Fruit fly (Drosophila melanogaster) whole organism, embryonic: ENCODE data around the gene klar.

Experiments used
- Adf1 ChIP-seq: fragments of 200-800 bp; sonication (Bioruptor generic); IDR thresholded peaks from 2 replicates; pipeline ENCODE4 v1.3.6; 2022; ENCODE audit warnings: missing biosample characterization, missing genetic modification characterization
- Antp ChIP-seq: fragments of 200-800 bp; sonication (Bioruptor generic); optimal IDR thresholded peaks from 3 replicates; lab custom pipeline; 2016; ENCODE audit warnings: missing biosample characterization, missing genetic modification characterization
- CG11723 ChIP-seq: fragments of 200-800 bp; sonication (Bioruptor generic); optimal IDR thresholded peaks from 2 replicates; lab custom pipeline; 2017; ENCODE audit warnings: missing biosample characterization, mild to moderate bottlenecking, missing genetic modification characterization
- CG13287 ChIP-seq: fragments of 200-800 bp; sonication (Bioruptor generic); IDR thresholded peaks from 2 replicates; pipeline ENCODE4 v1.3.6; 2022; ENCODE audit warnings: missing biosample characterization, missing genetic modification characterization; ENCODE audit not compliant: partially characterized antibody
- CG13296 ChIP-seq: fragments of 200-800 bp; sonication (Bioruptor generic); optimal IDR thresholded peaks from 3 replicates; lab custom pipeline; 2018; ENCODE audit warnings: missing biosample characterization, mild to moderate bottlenecking, missing genetic modification characterization
- CG15514 ChIP-seq: fragments of 200-800 bp; sonication (Bioruptor generic); optimal IDR thresholded peaks from 3 replicates; lab custom pipeline; 2017; ENCODE audit warnings: missing biosample characterization, missing genetic modification characterization, mild to moderate bottlenecking, moderate library complexity, missing genetic modification reagents
- CG1602 ChIP-seq: fragments of 200-800 bp; sonication (Bioruptor generic); optimal IDR thresholded peaks from 3 replicates; lab custom pipeline; 2016; ENCODE audit warnings: missing biosample characterization, missing genetic modification characterization
- CG17361 ChIP-seq: fragments of 200-800 bp; sonication (Bioruptor generic); IDR thresholded peaks from 3 replicates; pipeline ENCODE4 v1.3.6; 2022; ENCODE audit warnings: missing biosample characterization, missing genetic modification characterization
- CG18262 ChIP-seq: fragments of 200-800 bp; optimal IDR thresholded peaks from 3 replicates; lab custom pipeline; 2019; ENCODE audit warnings: missing biosample characterization, mild to moderate bottlenecking, missing genetic modification characterization, moderate library complexity
- CG2875 ChIP-seq: fragments of 200-800 bp; sonication (Bioruptor generic); optimal IDR thresholded peaks from 2 replicates; lab custom pipeline; 2017; ENCODE audit warnings: missing biosample characterization, mild to moderate bottlenecking, missing genetic modification characterization, missing genetic modification reagents
- CG2889 ChIP-seq: fragments of 200-800 bp; sonication (Bioruptor generic); IDR thresholded peaks from 3 replicates; pipeline ENCODE4 v1.3.6; 2022; ENCODE audit warnings: missing biosample characterization, missing genetic modification characterization
- CG33213 ChIP-seq: fragments of 200-800 bp; sonication (Bioruptor generic); optimal IDR thresholded peaks from 3 replicates; lab custom pipeline; 2016; ENCODE audit warnings: missing biosample characterization, missing genetic modification characterization
- CG3407 ChIP-seq: fragments of 200-800 bp; sonication (Bioruptor generic); optimal IDR thresholded peaks from 2 replicates; lab custom pipeline; 2018; ENCODE audit warnings: missing biosample characterization, mild to moderate bottlenecking, missing genetic modification characterization
- CG34376 ChIP-seq: fragments of 200-800 bp; sonication (Bioruptor generic); optimal IDR thresholded peaks from 2 replicates; lab custom pipeline; 2018; ENCODE audit warnings: missing biosample characterization, mild to moderate bottlenecking, missing genetic modification characterization
- CG3838 ChIP-seq: fragments of 200-800 bp; sonication (Bioruptor generic); optimal IDR thresholded peaks from 3 replicates; lab custom pipeline; 2016; ENCODE audit warnings: missing biosample characterization, missing genetic modification characterization
- CG4360 ChIP-seq: fragments of 200-800 bp; sonication (Bioruptor generic); IDR thresholded peaks from 2 replicates; pipeline ENCODE4 v1.3.6; 2022; ENCODE audit warnings: missing biosample characterization, missing genetic modification characterization
- CG6175 ChIP-seq: fragments of 200-800 bp; sonication (Bioruptor generic); IDR thresholded peaks from 3 replicates; pipeline ENCODE4 v1.3.6; 2022; ENCODE audit warnings: missing biosample characterization, missing genetic modification characterization
- CG6254 ChIP-seq: fragments of 200-800 bp; sonication (Bioruptor generic); optimal IDR thresholded peaks from 3 replicates; lab custom pipeline; 2017; ENCODE audit warnings: mild to moderate bottlenecking, missing biosample characterization, missing genetic modification reagents, missing genetic modification characterization
- CG6689 ChIP-seq: fragments of 200-800 bp; sonication (Bioruptor generic); IDR thresholded peaks from 2 replicates; pipeline ENCODE4 v1.3.6; 2022; ENCODE audit warnings: missing biosample characterization, missing genetic modification characterization
- CG7556 ChIP-seq: fragments of 200-800 bp; sonication (Bioruptor generic); optimal IDR thresholded peaks from 2 replicates; lab custom pipeline; 2017; ENCODE audit warnings: missing biosample characterization, mild to moderate bottlenecking, missing genetic modification characterization
- CG9797 ChIP-seq: fragments of 200-800 bp; sonication (Bioruptor generic); optimal IDR thresholded peaks from 3 replicates; lab custom pipeline; 2018; ENCODE audit warnings: missing biosample characterization, mild to moderate bottlenecking, missing genetic modification characterization
- Dfd ChIP-seq, 2 experiments: fragments of >200 bp; optimal IDR thresholded peaks; 2 replicates each; lab custom pipeline; 2017; ENCODE audit warnings: missing biosample characterization in 2 of 2, missing genetic modification characterization in 2 of 2
- E2f2 ChIP-seq: fragments of 200-800 bp; sonication (Bioruptor generic); IDR thresholded peaks from 2 replicates; pipeline ENCODE4 v1.3.6; 2022; ENCODE audit warnings: missing biosample characterization, missing genetic modification characterization
- Eip74EF ChIP-seq, 2 experiments: fragments of 200-800 bp in 1 of 2; fragments of >200 bp in 1 of 2; sonication (Bioruptor generic) in 1 of 2; optimal IDR thresholded peaks; 2 replicates each; lab custom pipeline; 2017 to 2019; ENCODE audit warnings: missing biosample characterization in 2 of 2, missing genetic modification characterization in 2 of 2, mild to moderate bottlenecking in 1 of 2, moderate library complexity in 1 of 2
- Fer2 ChIP-seq: fragments of 200-800 bp; sonication (Bioruptor generic); optimal IDR thresholded peaks from 2 replicates; lab custom pipeline; 2018; ENCODE audit warnings: missing biosample characterization, mild to moderate bottlenecking, missing genetic modification characterization, moderate library complexity
- Gug ChIP-seq: fragments of 200-800 bp; sonication (Bioruptor generic); IDR thresholded peaks from 4 replicates; pipeline ENCODE4 v1.3.6; 2022; ENCODE audit warnings: missing biosample characterization, missing genetic modification characterization
- HLH4C ChIP-seq: fragments of 200-800 bp; sonication (Bioruptor generic); IDR thresholded peaks from 3 replicates; pipeline ENCODE4 v1.3.6; 2022; ENCODE audit warnings: missing biosample characterization, missing genetic modification characterization; ENCODE audit not compliant: partially characterized antibody
- Jarid2 ChIP-seq: fragments of 200-800 bp; sonication (Bioruptor generic); optimal IDR thresholded peaks from 3 replicates; lab custom pipeline; 2017; ENCODE audit warnings: mild to moderate bottlenecking, missing biosample characterization, missing genetic modification reagents, missing genetic modification characterization
- Myb ChIP-seq: fragments of 200-800 bp; sonication (Bioruptor generic); optimal IDR thresholded peaks from 2 replicates; lab custom pipeline; 2016; ENCODE audit warnings: missing biosample characterization, missing genetic modification characterization
- NK7.1 ChIP-seq: fragments of 200-800 bp; sonication (Bioruptor generic); optimal IDR thresholded peaks from 3 replicates; lab custom pipeline; 2016; ENCODE audit warnings: missing biosample characterization, missing genetic modification characterization
- Nf-YB ChIP-seq: fragments of 200-800 bp; sonication (Bioruptor generic); optimal IDR thresholded peaks from 3 replicates; lab custom pipeline; 2019; ENCODE audit warnings: missing biosample characterization, mild to moderate bottlenecking, missing genetic modification characterization, moderate library complexity
- Rx ChIP-seq: fragments of 200-800 bp; sonication (Bioruptor generic); IDR thresholded peaks from 2 replicates; pipeline ENCODE4 v1.3.6; 2022; ENCODE audit warnings: missing biosample characterization, missing genetic modification characterization
- Sox102F ChIP-seq: fragments of 200-800 bp; sonication (Bioruptor generic); optimal IDR thresholded peaks from 2 replicates; lab custom pipeline; 2018; ENCODE audit warnings: missing biosample characterization, mild to moderate bottlenecking, missing genetic modification characterization, moderate library complexity
- Sry-β ChIP-seq: fragments of 200-800 bp; sonication (Bioruptor generic); optimal IDR thresholded peaks from 2 replicates; lab custom pipeline; 2018; ENCODE audit warnings: missing biosample characterization, mild to moderate bottlenecking, missing genetic modification characterization, moderate library complexity
- ac ChIP-seq: fragments of 200-800 bp; sonication (Bioruptor generic); optimal IDR thresholded peaks from 3 replicates; lab custom pipeline; 2017; ENCODE audit warnings: missing biosample characterization, mild to moderate bottlenecking, missing genetic modification characterization
- az2 ChIP-seq: fragments of 200-800 bp; sonication (Bioruptor generic); optimal IDR thresholded peaks from 3 replicates; lab custom pipeline; 2016; ENCODE audit warnings: missing biosample characterization, missing genetic modification characterization
- bab2 ChIP-seq: fragments of 200-800 bp; sonication (Bioruptor generic); optimal IDR thresholded peaks from 2 replicates; lab custom pipeline; 2016; ENCODE audit warnings: missing biosample characterization, missing genetic modification characterization
- bcd ChIP-seq: fragments of 200-800 bp; sonication (Bioruptor generic); optimal IDR thresholded peaks from 2 replicates; lab custom pipeline; 2017; ENCODE audit warnings: missing biosample characterization, mild to moderate bottlenecking, missing genetic modification characterization
- btn ChIP-seq: fragments of 200-800 bp; sonication (Bioruptor generic); optimal IDR thresholded peaks from 2 replicates; lab custom pipeline; 2016; ENCODE audit warnings: missing biosample characterization, missing genetic modification characterization
- dati ChIP-seq: fragments of 200-800 bp; sonication (Bioruptor generic); IDR thresholded peaks from 2 replicates; pipeline ENCODE4 v1.3.6; 2022; ENCODE audit warnings: missing biosample characterization, missing genetic modification characterization
- exex ChIP-seq: fragments of 200-800 bp; sonication (Bioruptor generic); optimal IDR thresholded peaks from 4 replicates; lab custom pipeline; 2018; ENCODE audit warnings: missing biosample characterization, mild to moderate bottlenecking, missing genetic modification characterization, moderate library complexity
- fru ChIP-seq: fragments of >200 bp; optimal IDR thresholded peaks from 2 replicates; lab custom pipeline; 2017
- h ChIP-seq: fragments of >200 bp; optimal IDR thresholded peaks from 2 replicates; lab custom pipeline; 2017
- ind ChIP-seq: fragments of 200-800 bp; sonication (Bioruptor generic); optimal IDR thresholded peaks from 3 replicates; lab custom pipeline; 2016; ENCODE audit warnings: missing biosample characterization, missing genetic modification characterization
- kni ChIP-seq: fragments of 200-800 bp; sonication (Bioruptor generic); optimal IDR thresholded peaks from 3 replicates; lab custom pipeline; 2017; ENCODE audit warnings: mild to moderate bottlenecking, missing biosample characterization, missing genetic modification reagents, missing genetic modification characterization
- org-1 ChIP-seq: fragments of 200-800 bp; sonication (Bioruptor generic); optimal IDR thresholded peaks from 2 replicates; lab custom pipeline; 2017; ENCODE audit warnings: missing biosample characterization, missing genetic modification characterization
- pfk ChIP-seq: fragments of 200-800 bp; sonication (Bioruptor generic); optimal IDR thresholded peaks from 2 replicates; lab custom pipeline; 2018; ENCODE audit warnings: missing biosample characterization, mild to moderate bottlenecking, missing genetic modification characterization, moderate library complexity
- pita ChIP-seq: fragments of 200-800 bp; sonication (Bioruptor generic); optimal IDR thresholded peaks from 2 replicates; lab custom pipeline; 2017; ENCODE audit warnings: missing biosample characterization, mild to moderate bottlenecking, missing genetic modification characterization
- pnt ChIP-seq: fragments of 200-800 bp; sonication (Bioruptor generic); optimal IDR thresholded peaks from 3 replicates; lab custom pipeline; 2016; ENCODE audit warnings: missing biosample characterization, missing genetic modification characterization
- trem ChIP-seq: fragments of 200-800 bp; optimal IDR thresholded peaks from 3 replicates; lab custom pipeline; 2019; ENCODE audit warnings: missing biosample characterization, mild to moderate bottlenecking, missing genetic modification characterization, moderate library complexity
- tx ChIP-seq: fragments of 200-800 bp; sonication (Bioruptor generic); optimal IDR thresholded peaks from 2 replicates; lab custom pipeline; 2016; ENCODE audit warnings: missing biosample characterization, missing genetic modification characterization

klar gene

dm6 chr3L:505782-506408 is 34.5 kb downstream of the klar start (continued):
- TF ChIP-seq Fer2: peak; percentile 18
- TF ChIP-seq CG6175 (GFP tag; lab: Robert Waterston, UW): peak; percentile 65; the same call in 2 of the 3 replicates
- no peak for TF ChIP-seq kni
- TF ChIP-seq dati (GFP tag; lab: Robert Waterston, UW): no peak
- peak; percentile 81 for TF ChIP-seq ind
- no peak for TF ChIP-seq CG34376 (GFP tag; lab: Kevin White, UChicago)
- TF ChIP-seq Nf-YB (GFP tag; lab: Kevin White, UChicago): peak; percentile 9
- peak; percentile 80 for TF ChIP-seq az2
- TF ChIP-seq pnt (GFP tag; lab: Kevin White, UChicago): peak; percentile 88
- TF ChIP-seq trem: peak; percentile 1
- TF ChIP-seq CG7556 (GFP tag; lab: Kevin White, UChicago): peak; percentile 25
- peak; percentile 28 for TF ChIP-seq CG15514 (GFP tag; lab: Kevin White, UChicago)
- peak; percentile 53 for TF ChIP-seq CG11723
- TF ChIP-seq CG3407 (GFP tag; lab: Kevin White, UChicago): peak; percentile 14
- TF ChIP-seq tx (GFP tag; lab: Kevin White, UChicago): peak; percentile 69
- TF ChIP-seq Rx (GFP tag; lab: Robert Waterston, UW): peak; percentile 78
- TF ChIP-seq CG13296: no peak
- TF ChIP-seq CG6689 (GFP tag; lab: Robert Waterston, UW): peak; percentile 41; the same call in 1 of the 2 replicates
- TF ChIP-seq Antp: peak; percentile 92
- TF ChIP-seq org-1 (GFP tag; lab: Kevin White, UChicago): no peak
- TF ChIP-seq CG1602 (GFP tag; lab: Kevin White, UChicago): peak; percentile 77
- TF ChIP-seq CG4360 (GFP tag; lab: Robert Waterston, UW): no peak
- TF ChIP-seq fru (lab: Kevin White, UChicago): no peak
- TF ChIP-seq CG3838 (GFP tag; lab: Kevin White, UChicago): peak; percentile 62
- TF ChIP-seq h (lab: Kevin White, UChicago): no peak
- no peak for TF ChIP-seq CG2889 (GFP tag; lab: Robert Waterston, UW)
- peak; percentile 77 for TF ChIP-seq bcd
- TF ChIP-seq pita: peak; percentile 91
- TF ChIP-seq exex (tag; lab: Kevin White, UChicago): no peak
- no peak for TF ChIP-seq Dfd (GFP tag; optimal IDR thresholded peaks at IDR 0.05; lab: Kevin White, UChicago)
- TF ChIP-seq btn (GFP tag; lab: Kevin White, UChicago): peak; percentile 46
- TF ChIP-seq CG33213 (GFP tag; lab: Kevin White, UChicago): peak; percentile 82
- peak; percentile 90 for TF ChIP-seq Gug (GFP tag; lab: Robert Waterston, UW)
- TF ChIP-seq CG9797: no peak
- no peak for TF ChIP-seq Sry-β (GFP tag; lab: Kevin White, UChicago)
- peak; percentile 6 for TF ChIP-seq Jarid2 (GFP tag; lab: Kevin White, UChicago)
- peak; percentile 78 for TF ChIP-seq CG17361 (GFP tag; lab: Robert Waterston, UW)
- TF ChIP-seq CG6254 (GFP tag; lab: Kevin White, UChicago): no peak
- TF ChIP-seq CG18262 (tag; lab: Kevin White, UChicago): peak; percentile 47
- TF ChIP-seq Myb (GFP tag; lab: Kevin White, UChicago): peak; percentile 74
- no peak for TF ChIP-seq HLH4C (GFP tag; lab: Robert Waterston, UW)
- no peak for TF ChIP-seq ac (GFP tag; lab: Kevin White, UChicago)
- peak; percentile 86 for TF ChIP-seq bab2 (GFP tag; lab: Kevin White, UChicago)
- no peak for TF ChIP-seq Eip74EF (GFP tag; optimal IDR thresholded peaks at IDR 0.05; lab: Kevin White, UChicago)
- TF ChIP-seq CG2875: peak; percentile 63
- peak; percentile 35 for TF ChIP-seq NK7.1 (GFP tag; lab: Kevin White, UChicago)
- TF ChIP-seq pfk (GFP tag; lab: Kevin White, UChicago): peak; percentile 25
- no peak for TF ChIP-seq CG13287
- peak; percentile 76 for TF ChIP-seq Sox102F (GFP tag; lab: Kevin White, UChicago)
- no peak for TF ChIP-seq Adf1 (GFP tag; lab: Robert Waterston, UW)
- peak; percentile 27; the same call in 1 of the 2 replicates for TF ChIP-seq E2f2 (GFP tag; lab: Robert Waterston, UW)
